Fruit fly (Drosophila melanogaster) whole organism, prepupa: ENCODE measurements around the gene CG42537.

ENCODE experiments used
- Blimp-1 ChIP-seq: fragments of 200-800 bp; sonication (Bioruptor generic); optimal IDR thresholded peaks from 3 replicates; lab custom pipeline; 2017; ENCODE audit warnings: missing biosample characterization, missing genetic modification characterization, mild to moderate bottlenecking, moderate library complexity, missing genetic modification reagents
- CG16779 ChIP-seq: fragments of 200-800 bp; sonication (Bioruptor generic); optimal IDR thresholded peaks from 3 replicates; lab custom pipeline; 2017; ENCODE audit warnings: missing biosample characterization, mild to moderate bottlenecking, missing genetic modification characterization
- CG31627 ChIP-seq: fragments of 200-800 bp; sonication (Bioruptor generic); optimal IDR thresholded peaks from 3 replicates; lab custom pipeline; 2016; ENCODE audit warnings: missing biosample characterization, missing genetic modification characterization
- CG6276 ChIP-seq: fragments of 200-800 bp; sonication (Bioruptor generic); optimal IDR thresholded peaks from 2 replicates; lab custom pipeline; 2017; ENCODE audit warnings: missing biosample characterization, mild to moderate bottlenecking, missing genetic modification characterization
- CG6792 ChIP-seq: fragments of 200-800 bp; sonication (Bioruptor generic); optimal IDR thresholded peaks from 3 replicates; lab custom pipeline; 2016; ENCODE audit warnings: missing biosample characterization, missing genetic modification characterization
- CG6854 ChIP-seq: fragments of 200-800 bp; sonication (Bioruptor generic); optimal IDR thresholded peaks from 2 replicates; lab custom pipeline; 2017; ENCODE audit warnings: missing biosample characterization, mild to moderate bottlenecking, missing genetic modification characterization
- CG8632 ChIP-seq: fragments of 200-800 bp; sonication (Bioruptor generic); optimal IDR thresholded peaks from 3 replicates; lab custom pipeline; 2016; ENCODE audit warnings: missing biosample characterization, missing genetic modification characterization
- Ets21C ChIP-seq: fragments of 200-800 bp; sonication (Bioruptor generic); optimal IDR thresholded peaks from 3 replicates; lab custom pipeline; 2016; ENCODE audit warnings: missing biosample characterization, missing genetic modification characterization
- Sox102F ChIP-seq: fragments of 200-800 bp; sonication (Bioruptor generic); optimal IDR thresholded peaks from 2 replicates; lab custom pipeline; 2016; ENCODE audit warnings: missing biosample characterization, mild to moderate bottlenecking, missing genetic modification characterization
- Sox15 ChIP-seq: fragments of 200-800 bp; sonication (Bioruptor generic); optimal IDR thresholded peaks from 3 replicates; lab custom pipeline; 2016; ENCODE audit warnings: missing biosample characterization, missing genetic modification characterization
- pdm3 ChIP-seq: fragments of 200-800 bp; sonication (Bioruptor generic); optimal IDR thresholded peaks from 3 replicates; lab custom pipeline; 2016; ENCODE audit warnings: missing biosample characterization, missing genetic modification characterization

DNA sequence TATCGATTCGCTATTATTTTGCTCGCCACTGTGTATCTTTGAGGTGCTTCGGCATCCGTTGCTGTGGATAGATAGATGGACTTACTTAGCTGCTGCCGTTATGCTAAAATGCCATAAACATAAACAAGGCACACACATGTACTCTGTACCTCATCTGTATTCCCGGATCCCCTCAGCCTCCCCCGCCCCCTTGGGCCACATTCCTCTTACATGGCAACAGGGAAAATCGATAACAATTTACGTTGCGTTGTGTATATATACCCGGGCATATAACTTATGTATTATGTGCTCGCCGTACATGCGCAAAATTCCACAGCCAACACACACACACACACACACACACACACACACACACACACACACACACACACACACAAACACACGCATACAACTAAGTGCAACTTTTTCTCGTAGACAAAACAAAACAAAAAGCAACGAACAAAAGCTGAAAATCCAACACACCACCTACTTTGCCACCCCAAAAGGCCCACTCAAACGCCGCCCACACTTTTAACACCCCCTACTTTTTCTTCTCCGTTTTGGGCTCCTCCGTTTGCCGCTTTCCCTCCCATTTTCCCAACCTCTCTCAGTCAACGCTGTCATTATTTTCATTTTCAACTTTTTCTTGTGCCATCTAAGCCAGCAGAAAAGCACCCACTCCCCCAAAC, 36.3 kb downstream of the CG42537 start:
- TF ChIP-seq CG6792, result no peak
- TF ChIP-seq CG31627 (GFP tag; lab: Kevin White, UChicago), result no peak
- TF ChIP-seq Sox102F, result no peak
- TF ChIP-seq CG6854, result no peak
- TF ChIP-seq CG16779 (tag; lab: Kevin White, UChicago), result no peak
- no peak for TF ChIP-seq Sox15
- TF ChIP-seq CG8632 (GFP tag; lab: Kevin White, UChicago), result no peak
- TF ChIP-seq CG6276 (GFP tag; lab: Kevin White, UChicago), result no peak
- no peak for TF ChIP-seq pdm3 (GFP tag; lab: Kevin White, UChicago)
- no peak for TF ChIP-seq Blimp-1 (GFP tag; lab: Kevin White, UChicago)
- no peak for TF ChIP-seq Ets21C (GFP tag; lab: Kevin White, UChicago)
